Worm (Caenorhabditis elegans) whole organism, mixed stage, embryonic: ENCODE results near the gene nhl-1.

Experiments used
- lin-13 ChIP-seq: fragments of 150-350 bp; optimal IDR thresholded peaks from 2 replicates; lab custom pipeline; 2014; ENCODE audit warnings: missing biosample characterization, missing genetic modification characterization
- mab-5 ChIP-seq: fragments of 150-350 bp; optimal IDR thresholded peaks from 2 replicates; lab custom pipeline; 2014; ENCODE audit warnings: missing biosample characterization, missing genetic modification characterization
- nhr-2 ChIP-seq: fragments of 150-350 bp; optimal IDR thresholded peaks from 2 replicates; lab custom pipeline; 2014; ENCODE audit warnings: missing biosample characterization, missing genetic modification characterization
- pha-4 ChIP-seq: fragments of 150-350 bp; optimal IDR thresholded peaks from 2 replicates; lab custom pipeline; 2018; ENCODE audit warnings: missing biosample characterization, missing genetic modification reagents, missing genetic modification characterization
- unc-62 ChIP-seq: fragments of 150-350 bp; optimal IDR thresholded peaks from 2 replicates; lab custom pipeline; 2014; ENCODE audit warnings: missing biosample characterization, missing genetic modification reagents, missing genetic modification characterization
- ztf-11 ChIP-seq: fragments of 150-350 bp; optimal IDR thresholded peaks from 2 replicates; lab custom pipeline; 2014; ENCODE audit warnings: missing biosample characterization, missing genetic modification characterization

ce11 chrIII:9105653-9106052, 48.1 kb downstream of the nhl-1 start:
- TF ChIP-seq nhr-2 (tag; lab: Kevin White, UChicago): no peak
- TF ChIP-seq pha-4 (tag; lab: Kevin White, UChicago): no peak
- no peak for TF ChIP-seq mab-5 (tag; lab: Kevin White, UChicago)
- TF ChIP-seq lin-13 (tag; lab: Kevin White, UChicago): no peak
- no peak for TF ChIP-seq ztf-11 (tag; lab: Kevin White, UChicago)
- no peak for TF ChIP-seq unc-62 (GFP tag; lab: Kevin White, UChicago)
